Worm (Caenorhabditis elegans) whole organism, late embryonic: Measurements from ENCODE around the gene K02D3.2.

Source experiments
- C38D4.7 ChIP-seq: fragments of 200-800 bp; sonication (Bioruptor generic); optimal IDR thresholded peaks from 2 replicates; lab custom pipeline; 2018; ENCODE audit warnings: mild to moderate bottlenecking, missing genetic modification characterization, moderate library complexity, missing compliant biosample characterization
- K02D7.2 ChIP-seq: sonication (generic microtip); optimal IDR thresholded peaks from 2 replicates; lab custom pipeline; 2017; ENCODE audit warnings: mild to moderate bottlenecking, missing genetic modification characterization, missing compliant biosample characterization
- K09A11.1 ChIP-seq: sonication (generic microtip); optimal IDR thresholded peaks from 2 replicates; lab custom pipeline; 2017; ENCODE audit warnings: antibody characterized with exemption, mild to moderate bottlenecking, missing genetic modification characterization, missing compliant biosample characterization; ENCODE audit not compliant: insufficient read depth
- T23F11.4 ChIP-seq: fragments of 200-800 bp; sonication (Bioruptor generic); optimal IDR thresholded peaks from 2 replicates; lab custom pipeline; 2018; ENCODE audit warnings: mild to moderate bottlenecking, missing genetic modification characterization, missing compliant biosample characterization
- Y22D7AL.16 ChIP-seq: sonication (generic microtip); optimal IDR thresholded peaks from 2 replicates; lab custom pipeline; 2016; ENCODE audit warnings: missing genetic modification characterization, missing compliant biosample characterization
- ahr-1 ChIP-seq: sonication (generic microtip); optimal IDR thresholded peaks from 2 replicates; lab custom pipeline; 2016; ENCODE audit warnings: missing genetic modification characterization, missing compliant biosample characterization
- ceh-18 ChIP-seq: sonication (generic microtip); optimal IDR thresholded peaks from 2 replicates; lab custom pipeline; 2016; ENCODE audit warnings: missing genetic modification characterization, missing compliant biosample characterization
- ceh-2 ChIP-seq: sonication (generic microtip); optimal IDR thresholded peaks from 2 replicates; lab custom pipeline; 2016; ENCODE audit warnings: missing genotype, missing genetic modification characterization, missing compliant biosample characterization
- ceh-30 ChIP-seq: fragments of 150-350 bp; optimal IDR thresholded peaks from 2 replicates; lab custom pipeline; 2014; ENCODE audit warnings: missing biosample characterization, missing genetic modification characterization
- ceh-45 ChIP-seq: fragments of 200-800 bp; sonication (Bioruptor generic); IDR thresholded peaks from 2 replicates; pipeline ENCODE4 v1.3.6; 2022; ENCODE audit warnings: missing genetic modification reagents, missing genetic modification characterization, missing compliant biosample characterization
- ceh-48 ChIP-seq: sonication (generic microtip); optimal IDR thresholded peaks from 2 replicates; lab custom pipeline; 2016; ENCODE audit warnings: missing genetic modification characterization, inconsistent platforms, missing compliant biosample characterization
- che-1 ChIP-seq: sonication (generic microtip); optimal IDR thresholded peaks from 2 replicates; lab custom pipeline; 2016; ENCODE audit warnings: mild to moderate bottlenecking, missing genetic modification characterization, missing compliant biosample characterization
- dmd-4 ChIP-seq: sonication (generic microtip); optimal IDR thresholded peaks from 2 replicates; lab custom pipeline; 2016; ENCODE audit warnings: borderline replicate concordance, missing genetic modification characterization, missing compliant biosample characterization
- elt-2 ChIP-seq: sonication (generic microtip); optimal IDR thresholded peaks from 2 replicates; lab custom pipeline; 2016; ENCODE audit warnings: missing genetic modification reagents, missing genetic modification characterization, missing compliant biosample characterization
- elt-4 ChIP-seq: sonication (generic microtip); optimal IDR thresholded peaks from 2 replicates; lab custom pipeline; 2016; ENCODE audit warnings: missing genetic modification characterization, missing compliant biosample characterization
- ets-4 ChIP-seq: sonication (generic microtip); optimal IDR thresholded peaks from 2 replicates; lab custom pipeline; 2016; ENCODE audit warnings: missing genetic modification characterization, missing compliant biosample characterization
- eyg-1 ChIP-seq: sonication (generic microtip); optimal IDR thresholded peaks from 2 replicates; lab custom pipeline; 2016; ENCODE audit warnings: missing genotype, missing genetic modification characterization, missing compliant biosample characterization
- fax-1 ChIP-seq: sonication (generic microtip); optimal IDR thresholded peaks from 2 replicates; lab custom pipeline; 2016; ENCODE audit warnings: missing genotype, missing genetic modification characterization, missing compliant biosample characterization
- hlh-15 ChIP-seq: sonication (generic microtip); optimal IDR thresholded peaks from 2 replicates; lab custom pipeline; 2016; ENCODE audit warnings: missing genetic modification characterization, missing compliant biosample characterization
- hlh-30 ChIP-seq: sonication (generic microtip); optimal IDR thresholded peaks from 2 replicates; lab custom pipeline; 2017; ENCODE audit warnings: antibody characterized with exemption, missing genetic modification characterization, missing compliant biosample characterization; ENCODE audit not compliant: insufficient read depth
- hlh-6 ChIP-seq: sonication (generic microtip); optimal IDR thresholded peaks from 2 replicates; lab custom pipeline; 2016; ENCODE audit warnings: missing genotype, missing genetic modification characterization, missing compliant biosample characterization
- hlh-8 ChIP-seq: sonication (generic microtip); optimal IDR thresholded peaks from 2 replicates; lab custom pipeline; 2016; ENCODE audit warnings: missing genotype, missing genetic modification characterization, missing compliant biosample characterization
- lin-11 ChIP-seq: fragments of 200-800 bp; sonication (Bioruptor generic); optimal IDR thresholded peaks from 2 replicates; lab custom pipeline; 2018; ENCODE audit warnings: mild to moderate bottlenecking, missing genetic modification characterization, missing compliant biosample characterization
- madf-2 ChIP-seq: sonication (generic microtip); optimal IDR thresholded peaks from 2 replicates; lab custom pipeline; 2017; ENCODE audit warnings: missing genetic modification characterization, missing compliant biosample characterization
- nhr-232 ChIP-seq: sonication (generic microtip); optimal IDR thresholded peaks from 2 replicates; lab custom pipeline; 2016; ENCODE audit warnings: missing genetic modification characterization, missing compliant biosample characterization
- pha-4 ChIP-seq: fragments of 150-350 bp; optimal IDR thresholded peaks from 2 replicates; lab custom pipeline; 2018; ENCODE audit warnings: missing biosample characterization, missing genetic modification reagents, missing genetic modification characterization
- pros-1 ChIP-seq: fragments of 150-350 bp; optimal IDR thresholded peaks from 2 replicates; lab custom pipeline; 2014; ENCODE audit warnings: missing biosample characterization, missing genetic modification reagents, missing genetic modification characterization
- sdc-2 ChIP-seq: sonication (generic microtip); optimal IDR thresholded peaks from 2 replicates; lab custom pipeline; 2016; ENCODE audit warnings: missing genotype, missing genetic modification characterization, missing compliant biosample characterization
- syd-9 ChIP-seq: sonication (generic microtip); optimal IDR thresholded peaks from 2 replicates; lab custom pipeline; 2016; ENCODE audit warnings: mild to moderate bottlenecking, missing genetic modification characterization, moderate library complexity, missing compliant biosample characterization
- tbx-2 ChIP-seq: sonication (generic microtip); optimal IDR thresholded peaks from 2 replicates; lab custom pipeline; 2016; ENCODE audit warnings: missing genetic modification characterization, missing compliant biosample characterization
- ttx-3 ChIP-seq: sonication (generic microtip); optimal IDR thresholded peaks from 2 replicates; lab custom pipeline; 2016; ENCODE audit warnings: missing genetic modification reagents, missing genetic modification characterization, missing compliant biosample characterization
- unc-3 ChIP-seq, 2 experiments: fragments of 200-800 bp in 1 of 2; sonication (Bioruptor generic) in 1 of 2; sonication (generic microtip) in 1 of 2; conservative IDR thresholded peaks in 1 of 2; optimal IDR thresholded peaks in 1 of 2; 2 replicates each; pipeline versions ENCODE4 v1.3.6 to Lab custom; 2016 to 2022; ENCODE audit warnings: missing compliant biosample characterization in 2 of 2, missing genetic modification characterization in 2 of 2, missing genetic modification reagents in 1 of 2
- unc-42 ChIP-seq: sonication (generic microtip); optimal IDR thresholded peaks from 2 replicates; lab custom pipeline; 2016; ENCODE audit warnings: missing genotype, missing genetic modification characterization, missing compliant biosample characterization
- unc-86 ChIP-seq: sonication (generic microtip); optimal IDR thresholded peaks from 2 replicates; lab custom pipeline; 2016; ENCODE audit warnings: missing genetic modification characterization, missing compliant biosample characterization
- zip-5 ChIP-seq: sonication (generic microtip); optimal IDR thresholded peaks from 2 replicates; lab custom pipeline; 2016; ENCODE audit warnings: missing genetic modification characterization, missing compliant biosample characterization

The K02D3.2 gene

ce11 chrX:13665447-13665846 lies 46.4 kb downstream of the K02D3.2 start (continued):
- TF ChIP-seq ceh-45 (GFP tag; lab: Robert Waterston, UW) (peak; percentile 98), ceh-30 (peak; percentile 99), sdc-2 (tag; lab: Kevin White, UChicago) (peak; percentile 96), K02D7.2 (tag; lab: Kevin White, UChicago) (peak; percentile 99), ahr-1 (tag; lab: Kevin White, UChicago) (peak; percentile 97), che-1 (tag; lab: Kevin White, UChicago) (peak; percentile 97), hlh-15 (tag; lab: Kevin White, UChicago) (peak; percentile 97), hlh-6 (tag; lab: Kevin White, UChicago) (peak; percentile 99), ceh-18 (peak; percentile 97), tbx-2 (tag; lab: Kevin White, UChicago) (peak; percentile 98), hlh-8 (peak; percentile 97), elt-4 (tag; lab: Kevin White, UChicago) (peak; percentile 92), lin-11 (tag; lab: Kevin White, UChicago) (peak; percentile 95), K09A11.1 (tag; lab: Kevin White, UChicago) (peak; percentile 93), syd-9 (tag; lab: Kevin White, UChicago) (peak; percentile 99), pha-4 (tag; lab: Kevin White, UChicago) (no peak), zip-5 (tag; lab: Kevin White, UChicago) (peak; percentile 91), eyg-1 (tag; lab: Kevin White, UChicago) (peak; percentile 99), dmd-4 (tag; lab: Kevin White, UChicago) (peak; percentile 98), madf-2 (peak; percentile 98), unc-3 (GFP tag; conservative IDR thresholded peaks at IDR 0.05; lab: Robert Waterston, UW) (peak; percentile 99), unc-3 (tag; optimal IDR thresholded peaks at IDR 0.05; lab: Kevin White, UChicago) (peak; percentile 97), pros-1 (peak; percentile 80)

ce11 chrX:13663641-13664633 lies 47.9 kb downstream of the K02D3.2 start, which contains the start of gene C04A11.5:
Gene C04A11.5 (plus strand): TSS chrX:13664583.
- no peak for TF ChIP-seq ets-4
- no peak for TF ChIP-seq zip-5 (tag; lab: Kevin White, UChicago)
- TF ChIP-seq hlh-30 = no peak
- TF ChIP-seq T23F11.4 (GFP tag; lab: Kevin White, UChicago) = no peak
- no peak for TF ChIP-seq nhr-232 (tag; lab: Kevin White, UChicago)
- TF ChIP-seq unc-3 (GFP tag; conservative IDR thresholded peaks at IDR 0.05; lab: Robert Waterston, UW) = no peak
- TF ChIP-seq unc-3 (tag; optimal IDR thresholded peaks at IDR 0.05; lab: Kevin White, UChicago) = no peak
- no peak for TF ChIP-seq Y22D7AL.16
- no peak for TF ChIP-seq ceh-48 (tag; lab: Kevin White, UChicago)
- TF ChIP-seq elt-2 (tag; lab: Kevin White, UChicago) = no peak
- no peak for TF ChIP-seq unc-42 (tag; lab: Kevin White, UChicago)
- no peak for TF ChIP-seq pros-1
- no peak for TF ChIP-seq unc-86
- no peak for TF ChIP-seq ahr-1 (tag; lab: Kevin White, UChicago)
- no peak for TF ChIP-seq eyg-1 (tag; lab: Kevin White, UChicago)
- TF ChIP-seq ceh-18 = no peak
- TF ChIP-seq, all 69 proteins: peak for 0

- TF ChIP-seq C38D4.7 (GFP tag; lab: Kevin White, UChicago) = no peak
- no peak for TF ChIP-seq ttx-3 (tag; lab: Kevin White, UChicago)
- no peak for TF ChIP-seq ceh-2 (tag; lab: Kevin White, UChicago)
- no peak for TF ChIP-seq K02D7.2 (tag; lab: Kevin White, UChicago)
- no peak for TF ChIP-seq dmd-4 (tag; lab: Kevin White, UChicago)
- TF ChIP-seq fax-1 (tag; lab: Kevin White, UChicago) = no peak
- no peak for TF ChIP-seq hlh-30
- TF ChIP-seq unc-3 (GFP tag; conservative IDR thresholded peaks at IDR 0.05; lab: Robert Waterston, UW) = no peak
- no peak for TF ChIP-seq unc-3 (tag; optimal IDR thresholded peaks at IDR 0.05; lab: Kevin White, UChicago)
- TF ChIP-seq, all 69 proteins: peak for 0
Measured at ce11 chrX:13660206-13660605, 51.6 kb downstream of the K02D3.2 start, which contains the start of gene C04A11.1. Gene C04A11.1 (plus strand): TSS chrX:13660506.
